Worm (Caenorhabditis elegans) whole organism, young adult: ENCODE measurements around the gene srw-26.

Experiments
- B0019.2 ChIP-seq: fragments of 200-800 bp; sonication (Bioruptor generic); conservative IDR thresholded peaks from 2 replicates; pipeline ENCODE4 v1.3.6; 2022; ENCODE audit warnings: missing genetic modification reagents, missing genetic modification characterization, missing compliant biosample characterization
- B0261.1 ChIP-seq: sonication (generic microtip); optimal IDR thresholded peaks from 2 replicates; lab custom pipeline; 2016; ENCODE audit warnings: mild to moderate bottlenecking, missing genetic modification characterization, moderate library complexity, missing compliant biosample characterization
- D2030.7 ChIP-seq: fragments of 200-800 bp; sonication (Bioruptor generic); IDR thresholded peaks from 2 replicates; pipeline ENCODE4 v1.3.6; 2022; ENCODE audit warnings: missing genetic modification reagents, missing genetic modification characterization, missing compliant biosample characterization
- F22D6.2 ChIP-seq: sonication (generic microtip); optimal IDR thresholded peaks from 2 replicates; lab custom pipeline; 2016; ENCODE audit warnings: mild to moderate bottlenecking, missing genetic modification characterization, missing compliant biosample characterization
- F39B2.1 ChIP-seq: fragments of 200-800 bp; sonication (Bioruptor generic); IDR thresholded peaks from 2 replicates; pipeline ENCODE4 v1.3.6; 2022; ENCODE audit warnings: missing genetic modification reagents, missing genetic modification characterization, missing compliant biosample characterization
- K12H6.12 ChIP-seq: fragments of 200-800 bp; sonication (Bioruptor generic); optimal IDR thresholded peaks from 2 replicates; lab custom pipeline; 2018; ENCODE audit warnings: mild to moderate bottlenecking, missing genetic modification characterization, missing compliant biosample characterization
- ama-1 ChIP-seq, 3 experiments: fragments of 150-350 bp in 1 of 3; sonication (generic microtip) in 2 of 3; optimal IDR thresholded peaks; 2 replicates each; lab custom pipeline; 2014 to 2018; ENCODE audit warnings: missing biosample characterization in 2 of 3, missing genetic modification characterization in 2 of 3, missing genetic modification reagents in 2 of 3
- atf-7 ChIP-seq: sonication (generic microtip); optimal IDR thresholded peaks from 2 replicates; lab custom pipeline; 2017; ENCODE audit warnings: mild to moderate bottlenecking, missing genetic modification characterization, missing compliant biosample characterization
- attf-6 ChIP-seq: fragments of 200-800 bp; sonication (Bioruptor generic); IDR thresholded peaks from 2 replicates; pipeline ENCODE4 v1.3.6; 2022; ENCODE audit warnings: missing genetic modification reagents, missing genetic modification characterization, missing compliant biosample characterization
- ccch-3 ChIP-seq: fragments of 200-800 bp; sonication (Bioruptor generic); optimal IDR thresholded peaks from 2 replicates; lab custom pipeline; 2018; ENCODE audit warnings: mild to moderate bottlenecking, missing genetic modification characterization, missing compliant biosample characterization
- ceh-27 ChIP-seq: fragments of 200-800 bp; sonication (Bioruptor generic); optimal IDR thresholded peaks from 2 replicates; lab custom pipeline; 2018; ENCODE audit warnings: mild to moderate bottlenecking, missing genetic modification characterization, moderate library complexity, missing compliant biosample characterization
- ceh-58 ChIP-seq: fragments of 200-800 bp; sonication (Bioruptor generic); IDR thresholded peaks from 2 replicates; pipeline ENCODE4 v1.3.6; 2022; ENCODE audit warnings: missing genetic modification characterization, missing compliant biosample characterization
- ceh-79 ChIP-seq: sonication (generic microtip); optimal IDR thresholded peaks from 2 replicates; lab custom pipeline; 2017; ENCODE audit warnings: mild to moderate bottlenecking, missing genetic modification characterization, missing compliant biosample characterization
- die-1 ChIP-seq: sonication (generic microtip); optimal IDR thresholded peaks from 2 replicates; lab custom pipeline; 2016; ENCODE audit warnings: missing genotype, mild to moderate bottlenecking, missing genetic modification characterization, missing compliant biosample characterization
- dox-1 ChIP-seq: fragments of 200-800 bp; sonication (Bioruptor generic); IDR thresholded peaks from 2 replicates; pipeline ENCODE4 v1.3.6; 2022; ENCODE audit warnings: missing genetic modification reagents, missing genetic modification characterization, missing compliant biosample characterization
- egl-18 ChIP-seq: fragments of 200-800 bp; sonication (Bioruptor generic); IDR thresholded peaks from 2 replicates; pipeline ENCODE4 v1.3.6; 2022; ENCODE audit warnings: missing genetic modification reagents, missing genetic modification characterization, missing compliant biosample characterization
- egl-44 ChIP-seq: fragments of 200-800 bp; sonication (Bioruptor generic); IDR thresholded peaks from 2 replicates; pipeline ENCODE4 v1.3.6; 2022; ENCODE audit warnings: missing genetic modification reagents, missing genetic modification characterization, missing compliant biosample characterization
- egrh-3 ChIP-seq: fragments of 200-800 bp; sonication (Bioruptor generic); IDR thresholded peaks from 2 replicates; pipeline ENCODE4 v1.3.6; 2022; ENCODE audit warnings: missing genetic modification reagents, missing genetic modification characterization, missing compliant biosample characterization
- hmg-20 ChIP-seq: fragments of 200-800 bp; sonication (Bioruptor generic); IDR thresholded peaks from 2 replicates; pipeline ENCODE4 v1.3.6; 2022; ENCODE audit warnings: missing genetic modification reagents, missing genetic modification characterization, missing compliant biosample characterization
- hrde-1 ChIP-seq: sonication (generic microtip); optimal IDR thresholded peaks from 2 replicates; lab custom pipeline; 2016; ENCODE audit warnings: missing genetic modification characterization, mild to moderate bottlenecking, missing compliant biosample characterization, moderate library complexity, missing genotype, missing genetic modification reagents, borderline replicate concordance
- hsf-1 ChIP-seq: fragments of 200-800 bp; sonication (Bioruptor generic); IDR thresholded peaks from 2 replicates; pipeline ENCODE4 v1.3.6; 2022; ENCODE audit warnings: missing genetic modification reagents, missing genetic modification characterization, missing compliant biosample characterization
- lag-1 ChIP-seq: fragments of 200-800 bp; sonication (Bioruptor generic); IDR thresholded peaks from 2 replicates; pipeline ENCODE4 v1.3.6; 2022; ENCODE audit warnings: missing genetic modification reagents, missing genetic modification characterization, missing compliant biosample characterization
- let-526 ChIP-seq: fragments of 200-800 bp; sonication (Bioruptor generic); IDR thresholded peaks from 2 replicates; pipeline ENCODE4 v1.3.6; 2022; ENCODE audit warnings: missing genetic modification reagents, missing genetic modification characterization, missing compliant biosample characterization
- lin-35 ChIP-seq, 3 experiments: fragments of 150-350 bp in 2 of 3; sonication (generic microtip) in 1 of 3; optimal IDR thresholded peaks; 2 replicates each; lab custom pipeline; 2014 to 2018; ENCODE audit warnings: missing biosample characterization in 3 of 3, missing genetic modification characterization in 3 of 3, missing genetic modification reagents in 3 of 3
- lsl-1 ChIP-seq: fragments of 200-800 bp; sonication (Bioruptor generic); optimal IDR thresholded peaks from 2 replicates; lab custom pipeline; 2018; ENCODE audit warnings: mild to moderate bottlenecking, missing genetic modification characterization, moderate library complexity, missing compliant biosample characterization
- madf-6 ChIP-seq: fragments of 200-800 bp; sonication (Bioruptor generic); IDR thresholded peaks from 2 replicates; pipeline ENCODE4 v1.3.6; 2022; ENCODE audit warnings: missing genetic modification reagents, missing genetic modification characterization, missing compliant biosample characterization
- madf-8 ChIP-seq: fragments of 200-800 bp; sonication (Bioruptor generic); conservative IDR thresholded peaks from 2 replicates; pipeline ENCODE4 v1.3.6; 2022; ENCODE audit warnings: missing genetic modification reagents, missing genetic modification characterization, missing compliant biosample characterization
- mel-28 ChIP-seq: sonication (generic microtip); optimal IDR thresholded peaks from 2 replicates; lab custom pipeline; 2016; ENCODE audit warnings: borderline replicate concordance, mild to moderate bottlenecking, missing genetic modification characterization, missing compliant biosample characterization
- mxl-1 ChIP-seq: sonication (generic microtip); optimal IDR thresholded peaks from 2 replicates; lab custom pipeline; 2016; ENCODE audit warnings: missing genetic modification characterization, missing compliant biosample characterization
- nfyb-1 ChIP-seq: fragments of 200-800 bp; sonication (Bioruptor generic); IDR thresholded peaks from 2 replicates; pipeline ENCODE4 v1.3.6; 2022; ENCODE audit warnings: missing genetic modification reagents, missing genetic modification characterization, missing compliant biosample characterization
- nhr-179 ChIP-seq: sonication (generic microtip); optimal IDR thresholded peaks from 2 replicates; lab custom pipeline; 2016; ENCODE audit warnings: mild to moderate bottlenecking, missing genetic modification characterization, missing compliant biosample characterization
- nhr-27 ChIP-seq: fragments of 200-800 bp; sonication (Bioruptor generic); optimal IDR thresholded peaks from 2 replicates; lab custom pipeline; 2018; ENCODE audit warnings: mild to moderate bottlenecking, missing genetic modification characterization, moderate library complexity, missing compliant biosample characterization
- nhr-80 ChIP-seq: sonication (generic microtip); optimal IDR thresholded peaks from 2 replicates; lab custom pipeline; 2016; ENCODE audit warnings: missing genetic modification characterization, missing compliant biosample characterization
- rpc-1 ChIP-seq, 2 experiments: fragments of 150-350 bp in 1 of 2; sonication (generic microtip) in 1 of 2; optimal IDR thresholded peaks; 2 replicates each; lab custom pipeline; 2014 to 2018; ENCODE audit warnings: missing biosample characterization in 1 of 2, missing genetic modification characterization in 1 of 2, missing genetic modification reagents in 1 of 2, missing genotype in 1 of 2
- snpc-1.1 ChIP-seq: sonication (generic microtip); optimal IDR thresholded peaks from 2 replicates; lab custom pipeline; 2017; ENCODE audit warnings: missing genetic modification characterization, mild to moderate bottlenecking, missing compliant biosample characterization, antibody characterized with exemption, moderate library complexity, missing genotype, missing genetic modification reagents; ENCODE audit not compliant: insufficient read depth
- unc-130 ChIP-seq: sonication (generic microtip); optimal IDR thresholded peaks from 2 replicates; lab custom pipeline; 2016; ENCODE audit warnings: missing genetic modification reagents, missing genetic modification characterization, missing compliant biosample characterization
- unc-62 ChIP-seq: fragments of 150-350 bp; optimal IDR thresholded peaks from 2 replicates; lab custom pipeline; 2014; ENCODE audit warnings: missing biosample characterization, missing genetic modification reagents, missing genetic modification characterization
- xnd-1 ChIP-seq: sonication (generic microtip); optimal IDR thresholded peaks from 2 replicates; lab custom pipeline; 2016; ENCODE audit warnings: missing genotype, missing genetic modification reagents, missing genetic modification characterization, missing compliant biosample characterization
- ztf-3 ChIP-seq: fragments of 200-800 bp; sonication (Bioruptor generic); optimal IDR thresholded peaks from 2 replicates; lab custom pipeline; 2018; ENCODE audit warnings: mild to moderate bottlenecking, missing genetic modification characterization, missing compliant biosample characterization
- ztf-6 ChIP-seq: fragments of 200-800 bp; sonication (Bioruptor generic); IDR thresholded peaks from 2 replicates; pipeline ENCODE4 v1.3.6; 2022; ENCODE audit warnings: missing genetic modification reagents, missing genetic modification characterization, missing compliant biosample characterization

Gene srw-26

ce11 chrV:15932390-15932789 is at the start of gene srw-26:
TSS of gene srw-26 (minus strand) at chrV:15932490.
- TF ChIP-seq snpc-1.1 (no peak), D2030.7 (no peak), nhr-80 (tag; lab: Kevin White, UChicago) (no peak), hsf-1 (GFP tag; lab: Robert Waterston, UW) (no peak), ccch-3 (GFP tag; lab: Kevin White, UChicago) (no peak), xnd-1 (tag; lab: Kevin White, UChicago) (no peak), die-1 (tag; lab: Kevin White, UChicago) (no peak), nhr-179 (no peak), lag-1 (no peak), let-526 (GFP tag; lab: Robert Waterston, UW) (no peak), ama-1 (optimal IDR thresholded peaks at IDR 0.05; lab: Kevin White, UChicago) (no peak), ama-1 (GFP tag; optimal IDR thresholded peaks at IDR 0.05; lab: Kevin White, UChicago) (no peak)

- TF ChIP-seq atf-7 (peak; percentile 24), F22D6.2 (tag; lab: Kevin White, UChicago) (no peak), B0019.2 (GFP tag; lab: Robert Waterston, UW) (no peak), lin-35 (GFP tag; optimal IDR thresholded peaks at IDR 0.05; lab: Kevin White, UChicago) (no peak), mel-28 (tag; lab: Kevin White, UChicago) (no peak), nhr-80 (tag; lab: Kevin White, UChicago) (peak; percentile 78), egl-44 (GFP tag; lab: Robert Waterston, UW) (no peak), unc-62 (GFP tag; lab: Kevin White, UChicago) (peak; percentile 95)
Observed at ce11 chrV:15978232-15978764, 46.0 kb upstream of the srw-26 start, which contains the start of gene oac-20. TSS of gene oac-20 (plus strand) at chrV:15978714.

ce11 chrV:15975845-15976244 is 43.6 kb upstream of the srw-26 start, which contains the start of gene clec-232:
TSS of gene clec-232 (plus strand) at chrV:15976145.
- no peak for TF ChIP-seq egl-18 (GFP tag; lab: Robert Waterston, UW)
- no peak for TF ChIP-seq B0261.1 (tag; lab: Kevin White, UChicago)
- no peak for TF ChIP-seq hrde-1 (tag; lab: Kevin White, UChicago)
- no peak for TF ChIP-seq ceh-79 (tag; lab: Kevin White, UChicago)
- no peak for TF ChIP-seq madf-6 (GFP tag; lab: Robert Waterston, UW)
- no peak for TF ChIP-seq rpc-1 (optimal IDR thresholded peaks at IDR 0.05; lab: Kevin White, UChicago)
- TF ChIP-seq rpc-1 (tag; optimal IDR thresholded peaks at IDR 0.05; lab: Kevin White, UChicago) = no peak
- no peak for TF ChIP-seq ceh-58

- TF ChIP-seq unc-130 (GFP tag; lab: Kevin White, UChicago) = no peak
- no peak for TF ChIP-seq let-526 (GFP tag; lab: Robert Waterston, UW)
- no peak for TF ChIP-seq xnd-1 (tag; lab: Kevin White, UChicago)
- no peak for TF ChIP-seq attf-6 (GFP tag; lab: Robert Waterston, UW)
- no peak for TF ChIP-seq madf-8 (GFP tag; lab: Robert Waterston, UW)
- no peak for TF ChIP-seq K12H6.12 (tag; lab: Kevin White, UChicago)
Observed at ce11 chrV:15974836-15975235, 42.5 kb upstream of the srw-26 start, which contains the start of gene sru-22. TSS of gene sru-22 (minus strand) at chrV:15974936.

ce11 chrV:15972484-15972883 is 40.2 kb upstream of the srw-26 start, which contains the start of gene sru-23:
TSS of gene sru-23 (minus strand) at chrV:15972584.
- TF ChIP-seq ztf-3 (GFP tag; lab: Kevin White, UChicago) (no peak), ztf-6 (GFP tag; lab: Robert Waterston, UW) (no peak), F39B2.1 (no peak), ccch-3 (GFP tag; lab: Kevin White, UChicago) (no peak), nfyb-1 (GFP tag; lab: Robert Waterston, UW) (no peak), nhr-80 (tag; lab: Kevin White, UChicago) (no peak), egrh-3 (GFP tag; lab: Robert Waterston, UW) (no peak), nhr-27 (tag; lab: Kevin White, UChicago) (no peak), ceh-27 (GFP tag; lab: Kevin White, UChicago) (no peak), lsl-1 (GFP tag; lab: Kevin White, UChicago) (no peak), dox-1 (GFP tag; lab: Robert Waterston, UW) (no peak), mxl-1 (tag; lab: Kevin White, UChicago) (no peak), hmg-20 (GFP tag; lab: Robert Waterston, UW) (no peak)
- TF ChIP-seq, all 124 proteins: peak for 0
